Fruit fly (Drosophila melanogaster): ENCODE results near the gene RecQ5.

RecQ5 gene

DNA sequence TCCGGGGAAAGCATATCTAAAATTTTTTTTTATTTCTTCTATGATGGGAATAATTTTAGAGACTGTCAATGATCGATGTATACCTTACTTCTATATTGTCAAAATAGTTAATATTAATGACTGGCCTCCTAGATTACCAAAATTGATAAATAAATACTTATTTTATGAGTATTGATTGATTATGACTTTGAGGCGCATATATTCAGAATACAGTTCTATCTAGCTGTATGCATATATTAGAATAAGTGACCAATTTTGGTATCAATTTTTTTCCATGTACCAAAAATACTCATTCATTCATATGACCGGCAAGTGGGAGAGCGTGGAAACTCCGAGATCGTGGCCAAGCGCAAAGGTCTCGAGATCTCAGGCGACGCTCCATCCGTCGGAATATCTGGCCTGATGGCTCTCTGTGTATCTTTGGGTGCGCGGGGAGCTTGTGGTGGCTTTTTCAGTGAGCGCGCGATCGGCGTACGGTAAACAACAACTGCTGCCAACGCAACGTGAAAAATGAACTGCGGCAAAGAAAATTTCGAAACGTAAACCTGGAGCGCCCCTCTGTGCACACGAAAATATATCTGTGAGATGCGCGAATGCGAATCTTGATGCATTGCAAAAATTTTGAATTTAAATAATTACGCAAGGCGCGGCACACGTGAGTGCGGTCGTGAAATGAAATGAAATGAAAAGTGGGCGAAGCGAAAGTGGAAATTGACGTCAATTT lies 40.7 kb upstream of the RecQ5 start, which contains the start of the genes CG43121 and ome (continued):
- no peak for TF ChIP-seq HLH4C (GFP tag; IDR thresholded peaks at IDR 0.05; ENCODE audit: partially characterized antibody)
- peak; percentile 11 for TF ChIP-seq CG12659 (GFP tag; optimal IDR thresholded peaks at IDR 0.05)
- TF ChIP-seq CG8478 (optimal IDR thresholded peaks at IDR 0.05) = no peak
- no peak for TF ChIP-seq CG8388 (GFP tag; optimal IDR thresholded peaks at IDR 0.05)
- TF ChIP-seq CG17568 (GFP tag; optimal IDR thresholded peaks at IDR 0.05) = no peak
- TF ChIP-seq CG9876 (GFP tag; optimal IDR thresholded peaks at IDR 0.05) = no peak
- TF ChIP-seq pan (optimal IDR thresholded peaks at IDR 0.05) = no peak
- TF ChIP-seq pan (GFP tag; optimal IDR thresholded peaks at IDR 0.05 in 1 of 2, IDR thresholded peaks at IDR 0.05 in 1 of 2) = no peak
- TF ChIP-seq ftz-f1 (GFP tag; optimal IDR thresholded peaks at IDR 0.05) = peak; percentile 13
- peak; percentile 61 for TF ChIP-seq cwo (GFP tag; optimal IDR thresholded peaks at IDR 0.05)
- no peak for TF ChIP-seq CG13894 (tag; optimal IDR thresholded peaks at IDR 0.05)
- no peak for TF ChIP-seq CG4820 (GFP tag; optimal IDR thresholded peaks at IDR 0.05)
- no peak for TF ChIP-seq CG33557 (GFP tag; optimal IDR thresholded peaks at IDR 0.05)
- TF ChIP-seq sens-2 (GFP tag; IDR thresholded peaks at IDR 0.05) = 0 out of 2 replicates have a peak, but pooled peaks have one; percentile 17
- TF ChIP-seq sd (tag; optimal IDR thresholded peaks at IDR 0.05) = peak; percentile 24
- peak; percentile 10 for TF ChIP-seq CG11398 (GFP tag; optimal IDR thresholded peaks at IDR 0.05)
- no peak for TF ChIP-seq danr (GFP tag; IDR thresholded peaks at IDR 0.05)
- no peak for TF ChIP-seq Hr39 (optimal IDR thresholded peaks at IDR 0.05)
- TF ChIP-seq Nf-YC (tag; optimal IDR thresholded peaks at IDR 0.05) = peak; percentile 21
- no peak for TF ChIP-seq HLHmδ (GFP tag; optimal IDR thresholded peaks at IDR 0.05)
- no peak for TF ChIP-seq CG6175 (GFP tag; IDR thresholded peaks at IDR 0.05)
- TF ChIP-seq CG6813 (GFP tag; optimal IDR thresholded peaks at IDR 0.05) = no peak
- no peak for TF ChIP-seq CG6765 (GFP tag; optimal IDR thresholded peaks at IDR 0.05)
- TF ChIP-seq CG30403 (GFP tag; optimal IDR thresholded peaks at IDR 0.05) = peak; percentile 26
- TF ChIP-seq CG32532 (GFP tag; IDR thresholded peaks at IDR 0.05) = peak; percentile 31; the same call in 1 of the 2 replicates
- TF ChIP-seq dan (GFP tag; IDR thresholded peaks at IDR 0.05) = no peak
- TF ChIP-seq Sox102F (GFP tag; optimal IDR thresholded peaks at IDR 0.05) = peak; percentile 2
- no peak for TF ChIP-seq ems (GFP tag; optimal IDR thresholded peaks at IDR 0.05)
- peak; percentile 5 for TF ChIP-seq fd3F (GFP tag; optimal IDR thresholded peaks at IDR 0.05)
- TF ChIP-seq CG15073 (GFP tag; optimal IDR thresholded peaks at IDR 0.05) = no peak
- no peak for TF ChIP-seq CG10321 (GFP tag; IDR thresholded peaks at IDR 0.05)
- TF ChIP-seq ERR (GFP tag; optimal IDR thresholded peaks at IDR 0.05) = no peak
- no peak for TF ChIP-seq CG2116 (GFP tag; optimal IDR thresholded peaks at IDR 0.05)
- no peak for TF ChIP-seq CG15696 (tag; optimal IDR thresholded peaks at IDR 0.05)
- no peak for TF ChIP-seq chn (GFP tag; optimal IDR thresholded peaks at IDR 0.05)
- TF ChIP-seq Asciz (GFP tag; optimal IDR thresholded peaks at IDR 0.05) = peak; percentile 31
- peak; percentile 60; the same call in 2 of the 3 replicates for TF ChIP-seq otp (GFP tag; IDR thresholded peaks at IDR 0.05)
- no peak for TF ChIP-seq CG8290 (GFP tag; optimal IDR thresholded peaks at IDR 0.05)
- peak in 1 of 2 experiments; percentile 6 for TF ChIP-seq CG8290 (tag; optimal IDR thresholded peaks at IDR 0.05)
- no peak for TF ChIP-seq CG5953 (GFP tag; IDR thresholded peaks at IDR 0.05)
- no peak for TF ChIP-seq salm (tag; optimal IDR thresholded peaks at IDR 0.05)
- TF ChIP-seq cg (GFP tag; optimal IDR thresholded peaks at IDR 0.05) = no peak
- no peak for TF ChIP-seq CG1602 (GFP tag; optimal IDR thresholded peaks at IDR 0.05)
- TF ChIP-seq NC2α (GFP tag; optimal IDR thresholded peaks at IDR 0.05) = no peak
- no peak for TF ChIP-seq Ravus (GFP tag; IDR thresholded peaks at IDR 0.05)
- TF ChIP-seq B-H1 (GFP tag; IDR thresholded peaks at IDR 0.05) = no peak
- no peak for TF ChIP-seq lola (GFP tag; optimal IDR thresholded peaks at IDR 0.05)
- TF ChIP-seq bbx (GFP tag; IDR thresholded peaks at IDR 0.05; ENCODE audit: partially characterized antibody) = no peak
- TF ChIP-seq Gug (GFP tag; IDR thresholded peaks at IDR 0.05) = no peak
- TF ChIP-seq lab (GFP tag; optimal IDR thresholded peaks at IDR 0.05) = peak; percentile 34
- TF ChIP-seq CG3281 (GFP tag; optimal IDR thresholded peaks at IDR 0.05) = no peak
